Worm (Caenorhabditis elegans) whole organism, young adult: ENCODE measurements around the gene F25H9.7.

Source experiments
- F55B11.4 ChIP-seq: sonication (generic microtip); optimal IDR thresholded peaks from 2 replicates; lab custom pipeline; 2016; ENCODE audit warnings: missing compliant biosample characterization, missing genetic modification characterization, borderline replicate concordance; ENCODE audit not compliant: insufficient read depth
- Y79H2A.3 ChIP-seq: fragments of 200-800 bp; sonication (Bioruptor generic); conservative IDR thresholded peaks from 2 replicates; pipeline ENCODE4 v1.3.6; 2022; ENCODE audit warnings: missing genetic modification reagents, missing genetic modification characterization, missing compliant biosample characterization
- egrh-3 ChIP-seq: fragments of 200-800 bp; sonication (Bioruptor generic); IDR thresholded peaks from 2 replicates; pipeline ENCODE4 v1.3.6; 2022; ENCODE audit warnings: missing genetic modification reagents, missing genetic modification characterization, missing compliant biosample characterization
- hrde-1 ChIP-seq: sonication (generic microtip); optimal IDR thresholded peaks from 2 replicates; lab custom pipeline; 2016; ENCODE audit warnings: missing genetic modification characterization, mild to moderate bottlenecking, missing compliant biosample characterization, moderate library complexity, missing genotype, missing genetic modification reagents, borderline replicate concordance
- madf-3 ChIP-seq: fragments of 200-800 bp; sonication (Bioruptor generic); IDR thresholded peaks from 2 replicates; pipeline ENCODE4 v1.3.6; 2022; ENCODE audit warnings: missing genetic modification reagents, missing genetic modification characterization, missing compliant biosample characterization
- mes-4 ChIP-seq: sonication (generic microtip); optimal IDR thresholded peaks from 2 replicates; lab custom pipeline; 2016; ENCODE audit warnings: missing genotype, missing genetic modification characterization, missing compliant biosample characterization
- pha-4 ChIP-seq: fragments of 150-350 bp; sonication (generic microtip); optimal IDR thresholded peaks from 2 replicates; lab custom pipeline; 2014; ENCODE audit warnings: missing biosample characterization, missing genetic modification reagents, missing genetic modification characterization
- repo-1 ChIP-seq: sonication (generic microtip); optimal IDR thresholded peaks from 2 replicates; lab custom pipeline; 2017; ENCODE audit warnings: mild to moderate bottlenecking, missing genetic modification characterization, missing compliant biosample characterization
- tbx-9 ChIP-seq: sonication (generic microtip); optimal IDR thresholded peaks from 2 replicates; lab custom pipeline; 2016; ENCODE audit warnings: borderline replicate concordance, missing genetic modification characterization, inconsistent platforms, missing compliant biosample characterization
- unc-62 ChIP-seq: fragments of 150-350 bp; optimal IDR thresholded peaks from 2 replicates; lab custom pipeline; 2014; ENCODE audit warnings: missing biosample characterization, missing genetic modification reagents, missing genetic modification characterization

- TF ChIP-seq tbx-9 (tag; lab: Kevin White, UChicago) (no peak), repo-1 (tag; lab: Kevin White, UChicago) (no peak), mes-4 (no peak), unc-62 (GFP tag; lab: Kevin White, UChicago) (no peak), pha-4 (tag; lab: Kevin White, UChicago) (no peak), Y79H2A.3 (GFP tag; lab: Robert Waterston, UW) (no peak), madf-3 (GFP tag; lab: Robert Waterston, UW) (no peak), egrh-3 (GFP tag; lab: Robert Waterston, UW) (no peak), F55B11.4 (tag; lab: Kevin White, UChicago) (no peak), hrde-1 (tag; lab: Kevin White, UChicago) (no peak)
Observed at ce11 chrV:13497322-13497847, 29.2 kb downstream of the F25H9.7 start, which contains the start of the genes eea-1 and gut-2.
